Fruit fly (Drosophila melanogaster) whole organism, adult: ENCODE results near the gene RpL7.

Experiments used
- CG11617 ChIP-seq: fragments of 200-800 bp; sonication (Bioruptor generic); optimal IDR thresholded peaks from 2 replicates; lab custom pipeline; 2017; ENCODE audit warnings: mild to moderate bottlenecking, missing biosample characterization, missing genetic modification reagents, missing genetic modification characterization
- CG12768 ChIP-seq: fragments of 200-800 bp; sonication (Bioruptor generic); optimal IDR thresholded peaks from 2 replicates; lab custom pipeline; 2017; ENCODE audit warnings: missing biosample characterization, missing genetic modification characterization, mild to moderate bottlenecking, moderate library complexity, missing genetic modification reagents
- CG33017 ChIP-seq: fragments of 200-800 bp; sonication (Bioruptor generic); optimal IDR thresholded peaks from 2 replicates; lab custom pipeline; 2018; ENCODE audit warnings: missing biosample characterization, mild to moderate bottlenecking, missing genetic modification characterization, moderate library complexity
- CG5204 ChIP-seq: fragments of 200-800 bp; sonication (Bioruptor generic); optimal IDR thresholded peaks from 2 replicates; lab custom pipeline; 2016; ENCODE audit warnings: missing biosample characterization, missing genetic modification characterization
- Mnt ChIP-seq: fragments of 200-800 bp; sonication (Bioruptor generic); optimal IDR thresholded peaks from 2 replicates; lab custom pipeline; 2016; ENCODE audit warnings: missing biosample characterization, mild to moderate bottlenecking, missing genetic modification characterization
- cnc ChIP-seq, 2 experiments: fragments of >200 bp; optimal IDR thresholded peaks; 2 replicates each; lab custom pipeline; 2017
- ovo ChIP-seq: fragments of 200-800 bp; sonication (Bioruptor generic); optimal IDR thresholded peaks from 2 replicates; lab custom pipeline; 2016; ENCODE audit warnings: missing biosample characterization, missing genetic modification characterization
- tj ChIP-seq: fragments of 200-800 bp; sonication (Bioruptor generic); optimal IDR thresholded peaks from 3 replicates; lab custom pipeline; 2017; ENCODE audit warnings: missing biosample characterization, mild to moderate bottlenecking, missing genetic modification characterization, moderate library complexity

- no peak for TF ChIP-seq CG12768 (GFP tag; lab: Kevin White, UChicago)
- no peak for TF ChIP-seq ovo (GFP tag; lab: Kevin White, UChicago)
- TF ChIP-seq tj, result no peak
- no peak for TF ChIP-seq CG11617 (GFP tag; lab: Kevin White, UChicago)
- TF ChIP-seq CG33017 (tag; lab: Kevin White, UChicago), result no peak
- peak; percentile 30 for TF ChIP-seq Mnt
- no peak for TF ChIP-seq CG5204
- TF ChIP-seq cnc (optimal IDR thresholded peaks at IDR 0.05; lab: Kevin White, UChicago), result no peak
Observed at dm6 chr2L:10250441-10250847, 49.6 kb downstream of the RpL7 start, which contains the start of the genes bsk and CG31717.
